Fruit fly (Drosophila melanogaster) whole organism, embryonic: Measurements from ENCODE around the gene osi.
A peak's percentile ranks its signal among the peaks of the same experiment; 100 is the strongest.

ENCODE experiments used
- Atf-2 ChIP-seq: fragments of 200-800 bp; sonication (Bioruptor generic); optimal IDR thresholded peaks from 2 replicates; lab custom pipeline; 2016; ENCODE audit warnings: missing biosample characterization, missing genetic modification characterization
- C15 ChIP-seq: fragments of 200-800 bp; sonication (Bioruptor generic); IDR thresholded peaks from 3 replicates; pipeline ENCODE4 v1.3.6; 2022; ENCODE audit warnings: missing biosample characterization, missing genetic modification characterization
- CG1024 ChIP-seq: fragments of 200-800 bp; sonication (Bioruptor generic); IDR thresholded peaks from 2 replicates; pipeline ENCODE4 v1.3.6; 2022; ENCODE audit warnings: missing biosample characterization, missing genetic modification characterization
- CG10274 ChIP-seq: fragments of 200-800 bp; sonication (Bioruptor generic); optimal IDR thresholded peaks from 3 replicates; lab custom pipeline; 2017; ENCODE audit warnings: missing biosample characterization, mild to moderate bottlenecking, missing genetic modification characterization
- CG11247 ChIP-seq: fragments of 200-800 bp; sonication (Bioruptor generic); IDR thresholded peaks from 2 replicates; pipeline ENCODE4 v1.3.6; 2022; ENCODE audit warnings: missing biosample characterization, missing genetic modification characterization
- CG11504 ChIP-seq: fragments of 200-800 bp; sonication (Bioruptor generic); optimal IDR thresholded peaks from 3 replicates; lab custom pipeline; 2019; ENCODE audit warnings: missing biosample characterization, mild to moderate bottlenecking, missing genetic modification characterization, moderate library complexity
- CG11696 ChIP-seq: fragments of 200-800 bp; sonication (Bioruptor generic); IDR thresholded peaks from 2 replicates; pipeline ENCODE4 v1.3.6; 2022; ENCODE audit warnings: missing biosample characterization, missing genetic modification characterization
- CG12299 ChIP-seq: fragments of 200-800 bp; sonication (Bioruptor generic); optimal IDR thresholded peaks from 2 replicates; lab custom pipeline; 2018; ENCODE audit warnings: missing biosample characterization, mild to moderate bottlenecking, missing genetic modification characterization
- CG13424 ChIP-seq: fragments of 200-800 bp; sonication (Bioruptor generic); optimal IDR thresholded peaks from 2 replicates; lab custom pipeline; 2019; ENCODE audit warnings: missing biosample characterization, mild to moderate bottlenecking, missing genetic modification characterization, moderate library complexity
- CG14710 ChIP-seq: fragments of 200-800 bp; sonication (Bioruptor generic); optimal IDR thresholded peaks from 3 replicates; lab custom pipeline; 2019; ENCODE audit warnings: missing biosample characterization, mild to moderate bottlenecking, missing genetic modification characterization, moderate library complexity
- CG16813 ChIP-seq: fragments of 200-800 bp; sonication (Bioruptor generic); IDR thresholded peaks from 3 replicates; pipeline ENCODE4 v1.3.6; 2022; ENCODE audit warnings: missing biosample characterization, missing genetic modification characterization; ENCODE audit not compliant: partially characterized antibody
- CG17912 ChIP-seq: fragments of 200-800 bp; sonication (Bioruptor generic); optimal IDR thresholded peaks from 2 replicates; lab custom pipeline; 2018; ENCODE audit warnings: missing biosample characterization, mild to moderate bottlenecking, missing genetic modification characterization
- CG2202 ChIP-seq: fragments of 200-800 bp; sonication (Bioruptor generic); optimal IDR thresholded peaks from 2 replicates; lab custom pipeline; 2018; ENCODE audit warnings: missing biosample characterization, mild to moderate bottlenecking, missing genetic modification characterization
- CG2875 ChIP-seq: fragments of 200-800 bp; sonication (Bioruptor generic); optimal IDR thresholded peaks from 2 replicates; lab custom pipeline; 2017; ENCODE audit warnings: missing biosample characterization, mild to moderate bottlenecking, missing genetic modification characterization, missing genetic modification reagents
- CG30403 ChIP-seq: fragments of 200-800 bp; sonication (Bioruptor generic); optimal IDR thresholded peaks from 3 replicates; lab custom pipeline; 2016; ENCODE audit warnings: missing biosample characterization, missing genetic modification characterization
- CG30431 ChIP-seq: fragments of 200-800 bp; sonication (Bioruptor generic); optimal IDR thresholded peaks from 2 replicates; lab custom pipeline; 2017; ENCODE audit warnings: missing biosample characterization, missing genetic modification characterization
- CG4282 ChIP-seq: fragments of 200-800 bp; sonication (Bioruptor generic); optimal IDR thresholded peaks from 2 replicates; lab custom pipeline; 2016; ENCODE audit warnings: missing biosample characterization, missing genetic modification characterization
- CG5180 ChIP-seq: fragments of 200-800 bp; sonication (Bioruptor generic); optimal IDR thresholded peaks from 3 replicates; lab custom pipeline; 2017; ENCODE audit warnings: missing biosample characterization, missing genetic modification characterization, mild to moderate bottlenecking, moderate library complexity, missing genetic modification reagents
- CG6654 ChIP-seq: fragments of 200-800 bp; sonication (Bioruptor generic); optimal IDR thresholded peaks from 2 replicates; lab custom pipeline; 2017; ENCODE audit warnings: missing biosample characterization, mild to moderate bottlenecking, missing genetic modification characterization
- CG8765 ChIP-seq: fragments of 200-800 bp; sonication (Bioruptor generic); IDR thresholded peaks from 2 replicates; pipeline ENCODE4 v1.3.6; 2022; ENCODE audit warnings: missing biosample characterization, missing genetic modification characterization
- CG9437 ChIP-seq: fragments of 200-800 bp; sonication (Bioruptor generic); optimal IDR thresholded peaks from 2 replicates; lab custom pipeline; 2018; ENCODE audit warnings: missing biosample characterization, mild to moderate bottlenecking, missing genetic modification characterization
- CG9727 ChIP-seq: fragments of 200-800 bp; sonication (Bioruptor generic); optimal IDR thresholded peaks from 3 replicates; lab custom pipeline; 2017; ENCODE audit warnings: missing biosample characterization, mild to moderate bottlenecking, missing genetic modification characterization
- CG9876 ChIP-seq: fragments of 200-800 bp; sonication (Bioruptor generic); optimal IDR thresholded peaks from 2 replicates; lab custom pipeline; 2016; ENCODE audit warnings: missing biosample characterization, missing genetic modification characterization
- Fer2 ChIP-seq: fragments of 200-800 bp; sonication (Bioruptor generic); optimal IDR thresholded peaks from 2 replicates; lab custom pipeline; 2018; ENCODE audit warnings: missing biosample characterization, mild to moderate bottlenecking, missing genetic modification characterization, moderate library complexity
- GATAe ChIP-seq: fragments of 200-800 bp; sonication (Bioruptor generic); conservative IDR thresholded peaks from 2 replicates; pipeline ENCODE4 v1.3.6; 2022; ENCODE audit warnings: missing biosample characterization, missing genetic modification characterization
- Hmr ChIP-seq: fragments of 200-800 bp; sonication (Bioruptor generic); optimal IDR thresholded peaks from 3 replicates; lab custom pipeline; 2017; ENCODE audit warnings: mild to moderate bottlenecking, missing biosample characterization, missing genetic modification reagents, missing genetic modification characterization
- Hsf ChIP-seq: fragments of 200-800 bp; sonication (Bioruptor generic); optimal IDR thresholded peaks from 3 replicates; lab custom pipeline; 2016; ENCODE audit warnings: missing biosample characterization, missing genetic modification characterization
- Pdp1 ChIP-seq, 2 experiments: fragments of 200-800 bp; sonication (Bioruptor generic); optimal IDR thresholded peaks; 3 replicates each; lab custom pipeline; 2016; ENCODE audit warnings: missing biosample characterization in 2 of 2, missing genetic modification characterization in 2 of 2, mild to moderate bottlenecking in 1 of 2, moderate library complexity in 1 of 2
- Six4 ChIP-seq: fragments of 200-800 bp; sonication (Bioruptor generic); optimal IDR thresholded peaks from 2 replicates; lab custom pipeline; 2016; ENCODE audit warnings: missing biosample characterization, missing genetic modification characterization
- Sry-δ ChIP-seq: fragments of 200-800 bp; sonication (Bioruptor generic); optimal IDR thresholded peaks from 2 replicates; lab custom pipeline; 2016; ENCODE audit warnings: missing biosample characterization, missing genetic modification characterization
- ara ChIP-seq: fragments of 200-800 bp; sonication (Bioruptor generic); IDR thresholded peaks from 2 replicates; pipeline ENCODE4 v1.3.6; 2022; ENCODE audit warnings: missing biosample characterization, missing genetic modification characterization
- ase ChIP-seq: fragments of 200-800 bp; sonication (Bioruptor generic); IDR thresholded peaks from 3 replicates; pipeline ENCODE4 v1.3.6; 2022; ENCODE audit warnings: missing biosample characterization, missing genetic modification characterization
- chn ChIP-seq: fragments of 200-800 bp; sonication (Bioruptor generic); optimal IDR thresholded peaks from 2 replicates; lab custom pipeline; 2016; ENCODE audit warnings: missing biosample characterization, missing genetic modification characterization
- esg ChIP-seq: fragments of 200-800 bp; sonication (Bioruptor generic); conservative IDR thresholded peaks from 2 replicates; pipeline ENCODE4 v1.3.6; 2022; ENCODE audit warnings: missing biosample characterization, missing genetic modification characterization
- fru ChIP-seq: fragments of >200 bp; optimal IDR thresholded peaks from 2 replicates; lab custom pipeline; 2017
- gsb-n ChIP-seq: fragments of 200-800 bp; sonication (Bioruptor generic); optimal IDR thresholded peaks from 3 replicates; lab custom pipeline; 2018; ENCODE audit warnings: missing biosample characterization, mild to moderate bottlenecking, missing genetic modification characterization
- gt ChIP-seq: fragments of 200-800 bp; sonication (Bioruptor generic); IDR thresholded peaks from 2 replicates; pipeline ENCODE4 v1.3.6; 2022; ENCODE audit warnings: missing biosample characterization, missing genetic modification characterization
- kay ChIP-seq: fragments of 200-800 bp; sonication (Bioruptor generic); optimal IDR thresholded peaks from 2 replicates; lab custom pipeline; 2016; ENCODE audit warnings: missing biosample characterization, missing genetic modification characterization
- kni ChIP-seq: fragments of 200-800 bp; sonication (Bioruptor generic); optimal IDR thresholded peaks from 3 replicates; lab custom pipeline; 2017; ENCODE audit warnings: mild to moderate bottlenecking, missing biosample characterization, missing genetic modification reagents, missing genetic modification characterization
- knrl ChIP-seq: fragments of 200-800 bp; sonication (Bioruptor generic); IDR thresholded peaks from 3 replicates; pipeline ENCODE4 v1.3.6; 2022; ENCODE audit warnings: missing biosample characterization, missing genetic modification characterization; ENCODE audit not compliant: partially characterized antibody
- lov ChIP-seq, 2 experiments: fragments of 200-800 bp in 1 of 2; fragments of >200 bp in 1 of 2; sonication (Bioruptor generic) in 1 of 2; IDR thresholded peaks in 1 of 2; optimal IDR thresholded peaks in 1 of 2; 2 replicates in 1 of 2; 3 replicates in 1 of 2; pipeline versions ENCODE4 v1.3.6 to Lab custom; 2017 to 2022; ENCODE audit warnings: missing biosample characterization in 1 of 2, missing genetic modification characterization in 1 of 2
- p53 ChIP-seq: fragments of 200-800 bp; sonication (Bioruptor generic); optimal IDR thresholded peaks from 2 replicates; lab custom pipeline; 2016; ENCODE audit warnings: missing biosample characterization, missing genetic modification characterization
- rib ChIP-seq: fragments of 200-800 bp; sonication (Bioruptor generic); IDR thresholded peaks from 2 replicates; pipeline ENCODE4 v1.3.6; 2022; ENCODE audit warnings: missing biosample characterization, missing genetic modification characterization
- sd ChIP-seq: fragments of 200-800 bp; sonication (Bioruptor generic); optimal IDR thresholded peaks from 3 replicates; lab custom pipeline; 2018; ENCODE audit warnings: missing biosample characterization, mild to moderate bottlenecking, missing genetic modification characterization, moderate library complexity
- sens ChIP-seq: fragments of 200-800 bp; sonication (Bioruptor generic); peaks from one replicate; lab custom pipeline; 2016; ENCODE audit warnings: missing biosample characterization, missing genetic modification characterization
- so ChIP-seq: fragments of 200-800 bp; sonication (Bioruptor generic); IDR thresholded peaks from 3 replicates; pipeline ENCODE4 v1.3.6; 2022; ENCODE audit warnings: missing biosample characterization, missing genetic modification characterization
- tin ChIP-seq: fragments of 200-800 bp; sonication (Bioruptor generic); optimal IDR thresholded peaks from 3 replicates; lab custom pipeline; 2016; ENCODE audit warnings: missing biosample characterization, missing genetic modification characterization
- wek ChIP-seq: fragments of 200-800 bp; sonication (Bioruptor generic); optimal IDR thresholded peaks from 3 replicates; lab custom pipeline; 2018; ENCODE audit warnings: missing biosample characterization, mild to moderate bottlenecking, missing genetic modification characterization, moderate library complexity
- wor ChIP-seq: fragments of 200-800 bp; sonication (Bioruptor generic); IDR thresholded peaks from 2 replicates; pipeline ENCODE4 v1.3.6; 2022; ENCODE audit warnings: missing biosample characterization, missing genetic modification characterization

The osi gene

DNA sequence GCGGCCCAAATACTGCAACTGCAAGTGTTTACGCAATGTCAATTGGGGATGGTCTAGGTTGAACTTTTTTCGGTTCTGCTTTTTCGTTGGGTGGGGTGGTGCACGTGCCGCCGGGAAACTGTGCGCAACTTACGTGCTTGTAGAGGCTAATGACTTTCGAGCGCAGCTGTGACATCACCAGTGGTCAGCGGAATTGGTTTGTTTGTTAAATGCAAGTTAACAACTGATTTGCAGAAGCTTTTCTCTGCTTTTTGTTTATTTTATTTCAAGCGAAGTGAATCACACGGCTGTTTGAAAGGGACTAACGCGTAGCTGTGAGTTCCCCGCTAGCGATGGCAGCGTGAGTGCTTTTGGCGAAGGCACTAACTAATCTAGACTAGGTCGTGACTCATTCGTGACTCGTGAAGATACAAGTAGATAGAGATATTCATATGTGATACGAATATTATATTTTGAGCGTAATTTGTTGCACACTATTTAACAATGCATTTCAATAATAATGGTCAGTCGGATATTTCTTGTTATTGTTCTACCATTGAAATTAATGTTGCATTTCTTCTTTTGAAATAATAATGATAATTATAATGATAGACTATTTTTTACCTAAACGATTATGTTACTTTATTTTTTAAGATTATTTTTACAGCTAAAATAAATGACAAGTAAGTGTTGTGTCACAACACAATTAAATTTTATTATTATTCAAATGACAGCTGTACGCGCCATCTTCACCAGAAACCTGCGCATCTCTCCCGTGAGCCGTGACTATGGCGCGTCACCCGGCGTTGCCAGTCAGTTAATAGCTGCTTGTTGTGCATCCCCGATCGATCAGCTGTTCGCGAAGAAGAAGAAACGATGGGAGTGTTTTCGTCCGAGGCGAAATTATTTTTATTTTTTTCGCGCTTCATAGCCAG is at the start of gene osi, which contains the start of gene tweek (continued):
- TF ChIP-seq Six4 (peak; percentile 34), Atf-2 (GFP tag; lab: Kevin White, UChicago) (no peak), CG9437 (peak; percentile 57), sd (tag; lab: Kevin White, UChicago) (no peak), Hsf (GFP tag; lab: Kevin White, UChicago) (peak; percentile 73), p53 (no peak), gsb-n (tag; lab: Kevin White, UChicago) (no peak), CG30403 (GFP tag; lab: Kevin White, UChicago) (peak; percentile 87), rib (GFP tag; lab: Robert Waterston, UW) (no peak), GATAe (peak; percentile 44; the same call in 1 of the 2 replicates), CG11504 (tag; lab: Kevin White, UChicago) (no peak), CG2202 (tag; lab: Kevin White, UChicago) (no peak), kni (GFP tag; lab: Kevin White, UChicago) (no peak), CG5180 (GFP tag; lab: Kevin White, UChicago) (no peak), CG2875 (GFP tag; lab: Kevin White, UChicago) (no peak), kay (GFP tag; lab: Kevin White, UChicago) (peak; percentile 92), wor (GFP tag; lab: Robert Waterston, UW) (no peak), CG11696 (GFP tag; lab: Robert Waterston, UW) (no peak), CG8765 (GFP tag; lab: Robert Waterston, UW) (no peak), tin (GFP tag; lab: Kevin White, UChicago) (peak; percentile 57), sens (GFP tag; lab: Kevin White, UChicago) (peak; percentile 89), CG16813 (GFP tag; lab: Robert Waterston, UW) (peak; percentile 88), CG11247 (GFP tag; lab: Robert Waterston, UW) (no peak), Hmr (GFP tag; lab: Kevin White, UChicago) (peak; percentile 73), CG13424 (tag; lab: Kevin White, UChicago) (peak; percentile 75), chn (peak; percentile 36), knrl (GFP tag; lab: Robert Waterston, UW) (peak; percentile 95), lov (optimal IDR thresholded peaks at IDR 0.05; lab: Kevin White, UChicago) (no peak), lov (GFP tag; IDR thresholded peaks at IDR 0.05; lab: Robert Waterston, UW) (0 out of 3 replicates have a peak, but pooled peaks have one; percentile 8), CG12299 (tag; lab: Kevin White, UChicago) (no peak), CG1024 (GFP tag; lab: Robert Waterston, UW) (peak; percentile 31; the same call in 1 of the 2 replicates), CG17912 (GFP tag; lab: Kevin White, UChicago) (no peak), so (no peak), ara (no peak), esg (GFP tag; lab: Robert Waterston, UW) (peak; percentile 19; the same call in 1 of the 2 replicates), Fer2 (tag; lab: Kevin White, UChicago) (peak; percentile 0), Pdp1 (GFP tag; optimal IDR thresholded peaks at IDR 0.05; lab: Kevin White, UChicago) (peak; percentile 33 to 93), CG9876 (peak; percentile 33), CG14710 (tag; lab: Kevin White, UChicago) (peak; percentile 52), ase (no peak), CG9727 (GFP tag; lab: Kevin White, UChicago) (peak; percentile 78), CG6654 (GFP tag; lab: Kevin White, UChicago) (no peak), Sry-δ (peak; percentile 94), C15 (GFP tag; lab: Robert Waterston, UW) (no peak), CG4282 (GFP tag; lab: Kevin White, UChicago) (no peak), CG30431 (peak; percentile 37), wek (GFP tag; lab: Kevin White, UChicago) (peak; percentile 55), gt (GFP tag; lab: Robert Waterston, UW) (no peak), fru (no peak), CG10274 (GFP tag; lab: Kevin White, UChicago) (no peak)
